Worm (Caenorhabditis elegans) whole organism, late embryonic: Measurements from ENCODE around the gene R05H5.3.

ENCODE experiments used
- C08G9.2 ChIP-seq: sonication (generic microtip); optimal IDR thresholded peaks from 2 replicates; lab custom pipeline; 2016; ENCODE audit warnings: mild to moderate bottlenecking, missing genetic modification characterization, moderate library complexity, missing compliant biosample characterization
- C38D4.7 ChIP-seq: fragments of 200-800 bp; sonication (Bioruptor generic); optimal IDR thresholded peaks from 2 replicates; lab custom pipeline; 2018; ENCODE audit warnings: mild to moderate bottlenecking, missing genetic modification characterization, moderate library complexity, missing compliant biosample characterization
- F13H6.1 ChIP-seq: sonication (generic microtip); optimal IDR thresholded peaks from 2 replicates; lab custom pipeline; 2016; ENCODE audit warnings: missing genetic modification characterization, missing compliant biosample characterization
- K02D7.2 ChIP-seq: sonication (generic microtip); optimal IDR thresholded peaks from 2 replicates; lab custom pipeline; 2017; ENCODE audit warnings: mild to moderate bottlenecking, missing genetic modification characterization, missing compliant biosample characterization
- T23F11.4 ChIP-seq: fragments of 200-800 bp; sonication (Bioruptor generic); optimal IDR thresholded peaks from 2 replicates; lab custom pipeline; 2018; ENCODE audit warnings: mild to moderate bottlenecking, missing genetic modification characterization, missing compliant biosample characterization
- Y22D7AL.16 ChIP-seq: sonication (generic microtip); optimal IDR thresholded peaks from 2 replicates; lab custom pipeline; 2016; ENCODE audit warnings: missing genetic modification characterization, missing compliant biosample characterization
- ama-1 ChIP-seq: fragments of 150-350 bp; optimal IDR thresholded peaks from 2 replicates; lab custom pipeline; 2014
- ceh-14 ChIP-seq: sonication (generic microtip); optimal IDR thresholded peaks from 2 replicates; lab custom pipeline; 2016; ENCODE audit warnings: missing genotype, missing genetic modification characterization, missing compliant biosample characterization
- ceh-18 ChIP-seq: sonication (generic microtip); optimal IDR thresholded peaks from 2 replicates; lab custom pipeline; 2016; ENCODE audit warnings: missing genetic modification characterization, missing compliant biosample characterization
- ceh-19 ChIP-seq: fragments of 200-800 bp; sonication (Bioruptor generic); optimal IDR thresholded peaks from 2 replicates; lab custom pipeline; 2018; ENCODE audit warnings: mild to moderate bottlenecking, missing genetic modification characterization, missing compliant biosample characterization
- ceh-2 ChIP-seq: sonication (generic microtip); optimal IDR thresholded peaks from 2 replicates; lab custom pipeline; 2016; ENCODE audit warnings: missing genotype, missing genetic modification characterization, missing compliant biosample characterization
- ceh-22 ChIP-seq: sonication (generic microtip); optimal IDR thresholded peaks from 2 replicates; lab custom pipeline; 2017; ENCODE audit warnings: missing biosample characterization, missing genetic modification characterization
- ceh-24 ChIP-seq: sonication (generic microtip); optimal IDR thresholded peaks from 2 replicates; lab custom pipeline; 2016; ENCODE audit warnings: mild to moderate bottlenecking, missing genetic modification characterization, missing compliant biosample characterization
- ceh-30 ChIP-seq: fragments of 150-350 bp; optimal IDR thresholded peaks from 2 replicates; lab custom pipeline; 2014; ENCODE audit warnings: missing biosample characterization, missing genetic modification characterization
- ceh-31 ChIP-seq: sonication (generic microtip); optimal IDR thresholded peaks from 2 replicates; lab custom pipeline; 2016; ENCODE audit warnings: missing genetic modification characterization, missing compliant biosample characterization
- che-1 ChIP-seq: sonication (generic microtip); optimal IDR thresholded peaks from 2 replicates; lab custom pipeline; 2016; ENCODE audit warnings: mild to moderate bottlenecking, missing genetic modification characterization, missing compliant biosample characterization
- dmd-4 ChIP-seq: sonication (generic microtip); optimal IDR thresholded peaks from 2 replicates; lab custom pipeline; 2016; ENCODE audit warnings: borderline replicate concordance, missing genetic modification characterization, missing compliant biosample characterization
- elt-4 ChIP-seq: sonication (generic microtip); optimal IDR thresholded peaks from 2 replicates; lab custom pipeline; 2016; ENCODE audit warnings: missing genetic modification characterization, missing compliant biosample characterization
- eyg-1 ChIP-seq: sonication (generic microtip); optimal IDR thresholded peaks from 2 replicates; lab custom pipeline; 2016; ENCODE audit warnings: missing genotype, missing genetic modification characterization, missing compliant biosample characterization
- fkh-6 ChIP-seq: sonication (generic microtip); optimal IDR thresholded peaks from 2 replicates; lab custom pipeline; 2016; ENCODE audit warnings: missing genetic modification characterization, missing compliant biosample characterization
- gmeb-2 ChIP-seq: sonication (generic microtip); optimal IDR thresholded peaks from 2 replicates; lab custom pipeline; 2016; ENCODE audit warnings: missing genetic modification characterization, inconsistent platforms, missing compliant biosample characterization
- hlh-30 ChIP-seq: sonication (generic microtip); optimal IDR thresholded peaks from 2 replicates; lab custom pipeline; 2017; ENCODE audit warnings: antibody characterized with exemption, missing genetic modification characterization, missing compliant biosample characterization; ENCODE audit not compliant: insufficient read depth
- hlh-8 ChIP-seq: sonication (generic microtip); optimal IDR thresholded peaks from 2 replicates; lab custom pipeline; 2016; ENCODE audit warnings: missing genotype, missing genetic modification characterization, missing compliant biosample characterization
- lim-6 ChIP-seq: sonication (generic microtip); optimal IDR thresholded peaks from 2 replicates; lab custom pipeline; 2016; ENCODE audit warnings: missing genetic modification characterization, missing compliant biosample characterization
- madf-2 ChIP-seq: sonication (generic microtip); optimal IDR thresholded peaks from 2 replicates; lab custom pipeline; 2017; ENCODE audit warnings: missing genetic modification characterization, missing compliant biosample characterization
- odd-2 ChIP-seq: sonication (generic microtip); optimal IDR thresholded peaks from 2 replicates; lab custom pipeline; 2017; ENCODE audit warnings: antibody characterized with exemption, mild to moderate bottlenecking, missing genetic modification characterization, missing compliant biosample characterization
- pag-3 ChIP-seq: sonication (generic microtip); optimal IDR thresholded peaks from 2 replicates; lab custom pipeline; 2016; ENCODE audit warnings: missing compliant biosample characterization, missing genetic modification characterization, borderline replicate concordance
- pha-2 ChIP-seq: sonication (generic microtip); optimal IDR thresholded peaks from 2 replicates; lab custom pipeline; 2017; ENCODE audit warnings: mild to moderate bottlenecking, missing genetic modification characterization, missing compliant biosample characterization
- pqm-1 ChIP-seq: sonication (generic microtip); optimal IDR thresholded peaks from 2 replicates; lab custom pipeline; 2016; ENCODE audit warnings: missing genetic modification characterization, missing compliant biosample characterization
- pros-1 ChIP-seq: fragments of 150-350 bp; optimal IDR thresholded peaks from 2 replicates; lab custom pipeline; 2014; ENCODE audit warnings: missing biosample characterization, missing genetic modification reagents, missing genetic modification characterization
- ref-2 ChIP-seq: sonication (generic microtip); optimal IDR thresholded peaks from 2 replicates; lab custom pipeline; 2016; ENCODE audit warnings: missing genetic modification characterization, missing compliant biosample characterization
- sdc-2 ChIP-seq: sonication (generic microtip); optimal IDR thresholded peaks from 2 replicates; lab custom pipeline; 2016; ENCODE audit warnings: missing genotype, missing genetic modification characterization, missing compliant biosample characterization
- sox-4 ChIP-seq: sonication (generic microtip); optimal IDR thresholded peaks from 2 replicates; lab custom pipeline; 2017; ENCODE audit warnings: mild to moderate bottlenecking, missing genetic modification characterization, inconsistent platforms, missing compliant biosample characterization
- tbx-7 ChIP-seq: sonication (generic microtip); optimal IDR thresholded peaks from 2 replicates; lab custom pipeline; 2016; ENCODE audit warnings: missing genotype, missing genetic modification characterization, missing compliant biosample characterization
- ttx-3 ChIP-seq: sonication (generic microtip); optimal IDR thresholded peaks from 2 replicates; lab custom pipeline; 2016; ENCODE audit warnings: missing genetic modification reagents, missing genetic modification characterization, missing compliant biosample characterization
- unc-3 ChIP-seq, 2 experiments: fragments of 200-800 bp in 1 of 2; sonication (Bioruptor generic) in 1 of 2; sonication (generic microtip) in 1 of 2; conservative IDR thresholded peaks in 1 of 2; optimal IDR thresholded peaks in 1 of 2; 2 replicates each; pipeline versions ENCODE4 v1.3.6 to Lab custom; 2016 to 2022; ENCODE audit warnings: missing compliant biosample characterization in 2 of 2, missing genetic modification characterization in 2 of 2, missing genetic modification reagents in 1 of 2
- unc-42 ChIP-seq: sonication (generic microtip); optimal IDR thresholded peaks from 2 replicates; lab custom pipeline; 2016; ENCODE audit warnings: missing genotype, missing genetic modification characterization, missing compliant biosample characterization
- zip-5 ChIP-seq: sonication (generic microtip); optimal IDR thresholded peaks from 2 replicates; lab custom pipeline; 2016; ENCODE audit warnings: missing genetic modification characterization, missing compliant biosample characterization

R05H5.3 gene

DNA sequence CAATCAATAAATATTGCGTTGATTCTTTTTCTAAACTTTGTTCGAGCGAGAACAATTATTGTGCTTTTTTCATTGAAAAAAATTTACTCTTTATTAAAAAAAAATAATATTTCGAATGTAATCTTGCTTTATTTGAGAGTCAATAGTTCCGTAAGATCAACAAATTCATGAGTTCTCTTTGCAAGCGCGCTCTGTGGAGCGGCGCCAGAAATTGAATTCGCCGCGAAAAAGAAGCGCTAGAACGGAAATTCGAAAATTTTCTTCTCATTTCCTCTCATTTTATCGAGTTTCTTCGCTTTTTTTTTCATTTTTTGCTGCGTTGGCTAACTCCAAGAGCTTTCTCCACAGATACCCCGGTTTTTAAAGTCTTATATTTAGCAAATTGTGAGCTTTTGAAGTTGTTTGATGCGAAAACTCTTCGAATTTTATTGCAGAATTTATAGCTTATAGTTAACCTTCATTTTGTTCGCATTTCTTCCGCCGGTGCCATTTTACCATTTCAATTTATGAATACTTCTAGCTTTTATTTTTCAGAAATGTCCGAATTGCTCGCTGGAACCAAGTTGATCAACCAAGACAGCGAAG lies at the start of gene R05H5.3:
Gene R05H5.3 (plus strand): TSS at position 535 of the 585 bp plus-strand sequence.
- TF ChIP-seq ama-1 (lab: Kevin White, UChicago), result no peak
- peak; percentile 55 for TF ChIP-seq unc-42 (tag; lab: Kevin White, UChicago)
- TF ChIP-seq, all 69 proteins: peak for 1

DNA sequence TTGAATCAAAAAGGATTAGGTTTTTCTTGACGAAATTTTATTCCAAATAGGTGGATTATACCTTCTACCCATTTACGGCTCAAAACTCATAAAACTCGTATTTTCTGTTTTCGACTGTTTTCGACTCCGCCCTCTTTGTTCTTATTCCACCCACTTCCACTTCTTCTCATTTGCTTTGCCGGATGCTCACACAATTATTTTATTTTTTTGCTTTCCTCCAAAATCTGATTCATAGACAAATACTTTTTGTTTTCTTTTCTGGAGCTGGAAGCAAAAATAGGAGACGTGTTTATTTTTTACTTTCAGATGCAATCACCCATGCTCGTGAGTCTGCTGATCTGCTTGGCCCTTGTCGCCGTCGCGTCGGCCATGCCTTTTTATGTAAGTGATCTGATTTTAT lies 42.3 kb upstream of the R05H5.3 start, which contains the start of gene nlp-63:
Gene nlp-63 (plus strand): TSS at position 301 of the 400 bp plus-strand sequence.
- no peak for TF ChIP-seq hlh-30 (tag; lab: Kevin White, UChicago)
- no peak for TF ChIP-seq ceh-22 (tag; lab: Kevin White, UChicago)
- TF ChIP-seq che-1 (tag; lab: Kevin White, UChicago), result no peak
- no peak for TF ChIP-seq zip-5 (tag; lab: Kevin White, UChicago)
- TF ChIP-seq T23F11.4, result no peak
- TF ChIP-seq C38D4.7 (GFP tag; lab: Kevin White, UChicago), result no peak
- no peak for TF ChIP-seq pros-1
- no peak for TF ChIP-seq unc-42 (tag; lab: Kevin White, UChicago)
- TF ChIP-seq ceh-31 (tag; lab: Kevin White, UChicago), result no peak
- TF ChIP-seq pqm-1 (tag; lab: Kevin White, UChicago), result no peak
- TF ChIP-seq ceh-24, result no peak
- TF ChIP-seq ceh-2 (tag; lab: Kevin White, UChicago), result no peak
- TF ChIP-seq ceh-14 (tag; lab: Kevin White, UChicago), result no peak
- TF ChIP-seq lim-6 (tag; lab: Kevin White, UChicago), result no peak
- TF ChIP-seq elt-4 (tag; lab: Kevin White, UChicago), result no peak
- no peak for TF ChIP-seq gmeb-2 (tag; lab: Kevin White, UChicago)
- TF ChIP-seq fkh-6 (tag; lab: Kevin White, UChicago), result no peak
- no peak for TF ChIP-seq Y22D7AL.16 (tag; lab: Kevin White, UChicago)
- no peak for TF ChIP-seq ceh-30 (tag; lab: Kevin White, UChicago)
- no peak for TF ChIP-seq tbx-7

DNA sequence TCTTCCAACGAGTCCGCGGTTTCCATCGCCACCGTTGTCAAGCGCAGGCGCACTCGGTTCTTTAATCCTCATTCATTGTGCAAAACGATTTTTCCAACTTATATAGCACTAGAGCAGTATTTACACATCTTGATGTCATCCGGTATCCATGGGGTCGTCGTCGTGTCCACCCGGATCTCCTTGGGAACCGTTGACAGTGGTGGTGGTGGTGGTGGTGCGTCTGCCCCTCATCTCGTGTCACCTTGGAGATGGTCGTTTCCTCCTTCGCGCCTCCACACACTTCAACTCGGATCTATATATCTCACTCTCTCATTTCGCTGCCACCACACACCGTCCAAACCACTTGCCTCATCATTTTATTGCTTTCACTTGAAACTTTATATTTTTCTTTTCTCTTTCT lies 34.6 kb upstream of the R05H5.3 start:
- TF ChIP-seq T23F11.4 (peak; percentile 38), unc-3 (GFP tag; conservative IDR thresholded peaks at IDR 0.05; lab: Robert Waterston, UW) (no peak), unc-3 (tag; optimal IDR thresholded peaks at IDR 0.05; lab: Kevin White, UChicago) (no peak)

DNA sequence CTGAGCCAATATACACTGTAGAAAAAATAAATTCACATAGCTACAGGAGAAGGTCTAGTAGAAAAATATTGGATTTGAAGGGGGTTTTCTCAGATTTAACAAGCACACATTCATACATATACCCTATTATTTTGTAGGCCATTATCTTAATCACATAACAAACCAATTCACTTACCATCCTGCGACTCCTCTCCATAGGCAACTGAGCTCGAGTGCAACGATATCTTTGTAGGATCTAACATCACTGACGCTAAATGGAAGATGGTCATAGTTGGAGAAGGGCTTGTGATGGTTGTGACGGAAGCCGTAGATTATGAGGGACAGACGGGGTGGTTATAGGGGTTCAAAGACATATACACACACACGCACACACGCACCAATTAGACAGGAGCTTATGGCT lies 33.3 kb upstream of the R05H5.3 start:
- TF ChIP-seq C08G9.2 (tag; lab: Kevin White, UChicago), result no peak
- no peak for TF ChIP-seq ref-2 (tag; lab: Kevin White, UChicago)
- TF ChIP-seq pag-3, result no peak
- TF ChIP-seq odd-2 (tag; lab: Kevin White, UChicago), result no peak
- no peak for TF ChIP-seq hlh-8 (tag; lab: Kevin White, UChicago)
- no peak for TF ChIP-seq sdc-2
- TF ChIP-seq ceh-30 (tag; lab: Kevin White, UChicago), result no peak
- no peak for TF ChIP-seq lim-6 (tag; lab: Kevin White, UChicago)

DNA sequence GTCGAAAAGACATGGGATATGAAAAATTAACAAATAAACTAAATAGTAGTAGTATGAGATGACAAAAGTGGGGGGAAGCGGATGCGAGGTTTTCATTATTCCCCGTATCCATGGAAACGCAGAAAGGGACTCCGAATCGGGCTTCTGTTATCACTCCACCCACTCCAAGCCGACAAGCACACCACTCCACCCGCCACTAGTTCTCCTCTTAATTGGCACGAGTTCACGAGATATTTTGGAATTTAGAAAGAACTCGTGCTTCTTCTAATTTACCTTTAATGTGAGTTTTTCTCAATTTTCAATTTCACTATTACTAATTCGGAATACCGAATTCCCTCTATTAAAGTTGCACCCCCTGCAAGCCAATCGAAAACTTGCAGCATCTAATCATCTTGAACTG lies 31.1 kb upstream of the R05H5.3 start:
- TF ChIP-seq K02D7.2 (tag; lab: Kevin White, UChicago) (no peak), pqm-1 (tag; lab: Kevin White, UChicago) (no peak), gmeb-2 (tag; lab: Kevin White, UChicago) (no peak), dmd-4 (tag; lab: Kevin White, UChicago) (no peak), sox-4 (no peak), eyg-1 (tag; lab: Kevin White, UChicago) (no peak), pha-2 (tag; lab: Kevin White, UChicago) (no peak), ceh-18 (no peak), fkh-6 (tag; lab: Kevin White, UChicago) (no peak), C38D4.7 (GFP tag; lab: Kevin White, UChicago) (no peak), ceh-19 (GFP tag; lab: Kevin White, UChicago) (no peak), F13H6.1 (no peak), ttx-3 (no peak), ama-1 (lab: Kevin White, UChicago) (no peak), madf-2 (no peak)
